Fruit fly (Drosophila melanogaster) whole organism, embryonic: ENCODE results near the gene CG11456.
A peak's percentile ranks its signal among the peaks of the same experiment; 100 is the strongest.

ENCODE experiments used
- BEAF-32 ChIP-seq: fragments of 200-800 bp; sonication (Bioruptor generic); optimal IDR thresholded peaks from 3 replicates; lab custom pipeline; 2017; ENCODE audit warnings: missing biosample characterization, missing genetic modification characterization, mild to moderate bottlenecking, moderate library complexity, missing genetic modification reagents
- Bteb2 ChIP-seq: fragments of 200-800 bp; sonication (Bioruptor generic); optimal IDR thresholded peaks from 2 replicates; lab custom pipeline; 2016; ENCODE audit warnings: missing biosample characterization, missing genetic modification characterization
- CG10654 ChIP-seq: fragments of 200-800 bp; sonication (Bioruptor generic); optimal IDR thresholded peaks from 2 replicates; lab custom pipeline; 2016; ENCODE audit warnings: missing biosample characterization, missing genetic modification characterization
- CG13287 ChIP-seq: fragments of 200-800 bp; sonication (Bioruptor generic); IDR thresholded peaks from 2 replicates; pipeline ENCODE4 v1.3.6; 2022; ENCODE audit warnings: missing biosample characterization, missing genetic modification characterization; ENCODE audit not compliant: partially characterized antibody
- CG13624 ChIP-seq: fragments of 200-800 bp; sonication (Bioruptor generic); optimal IDR thresholded peaks from 2 replicates; lab custom pipeline; 2016; ENCODE audit warnings: missing biosample characterization, missing genetic modification characterization
- CG13894 ChIP-seq: fragments of 200-800 bp; sonication (Bioruptor generic); optimal IDR thresholded peaks from 3 replicates; lab custom pipeline; 2018; ENCODE audit warnings: missing biosample characterization, mild to moderate bottlenecking, missing genetic modification characterization, moderate library complexity
- CG1602 ChIP-seq: fragments of 200-800 bp; sonication (Bioruptor generic); optimal IDR thresholded peaks from 3 replicates; lab custom pipeline; 2016; ENCODE audit warnings: missing biosample characterization, missing genetic modification characterization
- CG16779 ChIP-seq: fragments of 200-800 bp; sonication (Bioruptor generic); IDR thresholded peaks from 2 replicates; pipeline ENCODE4 v1.3.6; 2022; ENCODE audit warnings: missing biosample characterization, missing genetic modification characterization
- CG18599 ChIP-seq: fragments of 200-800 bp; sonication (Bioruptor generic); optimal IDR thresholded peaks from 3 replicates; lab custom pipeline; 2017; ENCODE audit warnings: missing biosample characterization, missing genetic modification characterization, mild to moderate bottlenecking, moderate library complexity, missing genetic modification reagents
- CG30020 ChIP-seq: fragments of 200-800 bp; optimal IDR thresholded peaks from 2 replicates; lab custom pipeline; 2019; ENCODE audit warnings: missing biosample characterization, mild to moderate bottlenecking, missing genetic modification characterization, moderate library complexity
- CG30431 ChIP-seq: fragments of 200-800 bp; sonication (Bioruptor generic); optimal IDR thresholded peaks from 2 replicates; lab custom pipeline; 2017; ENCODE audit warnings: missing biosample characterization, missing genetic modification characterization
- CG42726 ChIP-seq: fragments of 200-800 bp; sonication (Bioruptor generic); IDR thresholded peaks from 2 replicates; pipeline ENCODE4 v1.3.6; 2022; ENCODE audit warnings: missing biosample characterization, missing genetic modification characterization; ENCODE audit not compliant: partially characterized antibody
- CG4617 ChIP-seq: fragments of 200-800 bp; sonication (Bioruptor generic); optimal IDR thresholded peaks from 3 replicates; lab custom pipeline; 2016; ENCODE audit warnings: missing biosample characterization, missing genetic modification characterization, borderline replicate concordance
- CG4820 ChIP-seq: fragments of 200-800 bp; sonication (Bioruptor generic); optimal IDR thresholded peaks from 3 replicates; lab custom pipeline; 2016; ENCODE audit warnings: missing biosample characterization, missing genetic modification characterization
- CG4854 ChIP-seq: fragments of 200-800 bp; sonication (Bioruptor generic); optimal IDR thresholded peaks from 2 replicates; lab custom pipeline; 2016; ENCODE audit warnings: missing biosample characterization, missing genetic modification characterization, inconsistent platforms
- CG9215 ChIP-seq: fragments of 200-800 bp; sonication (Bioruptor generic); IDR thresholded peaks from 2 replicates; pipeline ENCODE4 v1.3.6; 2022; ENCODE audit warnings: missing biosample characterization, missing genetic modification characterization
- CG9727 ChIP-seq: fragments of 200-800 bp; sonication (Bioruptor generic); optimal IDR thresholded peaks from 3 replicates; lab custom pipeline; 2017; ENCODE audit warnings: missing biosample characterization, mild to moderate bottlenecking, missing genetic modification characterization
- CHES-1-like ChIP-seq: fragments of 200-800 bp; sonication (Bioruptor generic); optimal IDR thresholded peaks from 2 replicates; lab custom pipeline; 2016; ENCODE audit warnings: missing biosample characterization, missing genetic modification characterization
- Camta ChIP-seq: fragments of 200-800 bp; sonication (Bioruptor generic); optimal IDR thresholded peaks from 2 replicates; lab custom pipeline; 2016; ENCODE audit warnings: missing biosample characterization, missing genetic modification characterization
- Chrac-16 ChIP-seq: fragments of 200-800 bp; sonication (Bioruptor generic); optimal IDR thresholded peaks from 3 replicates; lab custom pipeline; 2016; ENCODE audit warnings: missing biosample characterization, missing genetic modification characterization
- CoRest ChIP-seq: fragments of 200-800 bp; sonication (Bioruptor generic); optimal IDR thresholded peaks from 3 replicates; lab custom pipeline; 2018; ENCODE audit warnings: missing biosample characterization, mild to moderate bottlenecking, missing genetic modification characterization, moderate library complexity
- Dad ChIP-seq: fragments of 200-800 bp; sonication (Bioruptor generic); optimal IDR thresholded peaks from 3 replicates; lab custom pipeline; 2016; ENCODE audit warnings: missing biosample characterization, missing genetic modification characterization
- Dip3 ChIP-seq: fragments of 200-800 bp; sonication (Bioruptor generic); optimal IDR thresholded peaks from 3 replicates; lab custom pipeline; 2016; ENCODE audit warnings: missing biosample characterization, missing genetic modification characterization
- Hr3 ChIP-seq: fragments of 200-800 bp; sonication (Bioruptor generic); optimal IDR thresholded peaks from 3 replicates; lab custom pipeline; 2016; ENCODE audit warnings: missing biosample characterization, missing genetic modification characterization
- Hr39 ChIP-seq: fragments of >200 bp; optimal IDR thresholded peaks from 2 replicates; lab custom pipeline; 2017
- Hr51 ChIP-seq, 2 experiments: fragments of 200-800 bp; sonication (Bioruptor generic); optimal IDR thresholded peaks; 2 replicates in 1 of 2; 3 replicates in 1 of 2; lab custom pipeline; 2016 to 2018; ENCODE audit warnings: missing biosample characterization in 2 of 2, missing genetic modification characterization in 2 of 2, mild to moderate bottlenecking in 1 of 2, moderate library complexity in 1 of 2
- Lim3 ChIP-seq: fragments of 200-800 bp; sonication (Bioruptor generic); IDR thresholded peaks from 2 replicates; pipeline ENCODE4 v1.3.6; 2022; ENCODE audit warnings: missing biosample characterization, missing genetic modification characterization
- Scr ChIP-seq: fragments of 200-800 bp; sonication (Bioruptor generic); IDR thresholded peaks from 2 replicates; pipeline ENCODE4 v1.3.6; 2022; ENCODE audit warnings: missing biosample characterization, missing genetic modification characterization; ENCODE audit not compliant: partially characterized antibody
- Stat92E ChIP-seq, 3 experiments: fragments of >200 bp in 2 of 3; fragments of 200-800 bp in 1 of 3; sonication (Bioruptor generic) in 1 of 3; optimal IDR thresholded peaks; 2 replicates each; lab custom pipeline; 2017 to 2019; ENCODE audit warnings: missing biosample characterization in 3 of 3, missing genetic modification characterization in 3 of 3, mild to moderate bottlenecking in 1 of 3, moderate library complexity in 1 of 3
- Xbp1 ChIP-seq: fragments of 200-800 bp; sonication (Bioruptor generic); optimal IDR thresholded peaks from 3 replicates; lab custom pipeline; 2016; ENCODE audit warnings: missing biosample characterization, mild to moderate bottlenecking, missing genetic modification characterization
- bcd ChIP-seq: fragments of 200-800 bp; sonication (Bioruptor generic); optimal IDR thresholded peaks from 2 replicates; lab custom pipeline; 2017; ENCODE audit warnings: missing biosample characterization, mild to moderate bottlenecking, missing genetic modification characterization
- fd96Cb ChIP-seq: fragments of 200-800 bp; sonication (Bioruptor generic); optimal IDR thresholded peaks from 2 replicates; lab custom pipeline; 2018; ENCODE audit warnings: missing biosample characterization, mild to moderate bottlenecking, missing genetic modification characterization, moderate library complexity
- gro ChIP-seq: fragments of 200-800 bp; sonication (Bioruptor generic); optimal IDR thresholded peaks from 2 replicates; lab custom pipeline; 2016; ENCODE audit warnings: missing biosample characterization, missing genetic modification characterization
- hkb ChIP-seq, 2 experiments: fragments of 200-800 bp in 1 of 2; fragments of >200 bp in 1 of 2; sonication (Bioruptor generic) in 1 of 2; IDR thresholded peaks in 1 of 2; optimal IDR thresholded peaks in 1 of 2; 2 replicates each; pipeline versions ENCODE4 v1.3.6 to Lab custom; 2017 to 2022; ENCODE audit warnings: missing biosample characterization in 1 of 2, missing genetic modification characterization in 1 of 2
- insv ChIP-seq, 2 experiments: fragments of 200-800 bp; sonication (Bioruptor generic); optimal IDR thresholded peaks; 3 replicates each; lab custom pipeline; 2016 to 2018; ENCODE audit warnings: missing biosample characterization in 2 of 2, missing genetic modification characterization in 2 of 2
- lmd ChIP-seq: fragments of 200-800 bp; sonication (Bioruptor generic); IDR thresholded peaks from 2 replicates; pipeline ENCODE4 v1.3.6; 2022; ENCODE audit warnings: missing biosample characterization, missing genetic modification characterization
- luna ChIP-seq: fragments of 200-800 bp; sonication (Bioruptor generic); optimal IDR thresholded peaks from 2 replicates; lab custom pipeline; 2016; ENCODE audit warnings: missing biosample characterization, missing genetic modification characterization
- ranshi ChIP-seq: fragments of 200-800 bp; sonication (Bioruptor generic); IDR thresholded peaks from 2 replicates; pipeline ENCODE4 v1.3.6; 2022; ENCODE audit warnings: missing biosample characterization, missing genetic modification characterization
- repo ChIP-seq: fragments of 200-800 bp; sonication (Bioruptor generic); optimal IDR thresholded peaks from 2 replicates; lab custom pipeline; 2016; ENCODE audit warnings: missing biosample characterization, missing genetic modification characterization
- rib ChIP-seq: fragments of 200-800 bp; sonication (Bioruptor generic); IDR thresholded peaks from 2 replicates; pipeline ENCODE4 v1.3.6; 2022; ENCODE audit warnings: missing biosample characterization, missing genetic modification characterization
- scrt ChIP-seq: fragments of 200-800 bp; sonication (Bioruptor generic); optimal IDR thresholded peaks from 2 replicates; lab custom pipeline; 2018; ENCODE audit warnings: missing biosample characterization, mild to moderate bottlenecking, missing genetic modification characterization, moderate library complexity
- slp2 ChIP-seq: fragments of 200-800 bp; sonication (Bioruptor generic); optimal IDR thresholded peaks from 2 replicates; lab custom pipeline; 2016; ENCODE audit warnings: missing biosample characterization, missing genetic modification characterization
- sna ChIP-seq: fragments of 200-800 bp; sonication (Bioruptor generic); IDR thresholded peaks from 2 replicates; pipeline ENCODE4 v1.3.6; 2022; ENCODE audit warnings: missing biosample characterization, missing genetic modification characterization; ENCODE audit not compliant: partially characterized antibody
- sob ChIP-seq: fragments of 200-800 bp; sonication (Bioruptor generic); IDR thresholded peaks from 2 replicates; pipeline ENCODE4 v1.3.6; 2022; ENCODE audit warnings: missing biosample characterization, missing genetic modification characterization
- tna ChIP-seq: fragments of 200-800 bp; sonication (Bioruptor generic); IDR thresholded peaks from 2 replicates; pipeline ENCODE4 v1.3.6; 2022; ENCODE audit warnings: missing biosample characterization, missing genetic modification characterization; ENCODE audit not compliant: partially characterized antibody
- trem ChIP-seq: fragments of 200-800 bp; optimal IDR thresholded peaks from 3 replicates; lab custom pipeline; 2019; ENCODE audit warnings: missing biosample characterization, mild to moderate bottlenecking, missing genetic modification characterization, moderate library complexity
- vnd ChIP-seq: fragments of 200-800 bp; sonication (Bioruptor generic); IDR thresholded peaks from 3 replicates; pipeline ENCODE4 v1.3.6; 2022; ENCODE audit warnings: missing biosample characterization, missing genetic modification characterization; ENCODE audit not compliant: partially characterized antibody
- wor ChIP-seq: fragments of 200-800 bp; sonication (Bioruptor generic); IDR thresholded peaks from 2 replicates; pipeline ENCODE4 v1.3.6; 2022; ENCODE audit warnings: missing biosample characterization, missing genetic modification characterization

The CG11456 gene

dm6 chr3L:20841465-20842109, at the start of gene CG11456, which contains the start of gene CSN3 (continued):
- peak; percentile 43 for TF ChIP-seq Camta (GFP tag; lab: Kevin White, UChicago)
- TF ChIP-seq CG9727 (GFP tag; lab: Kevin White, UChicago): peak; percentile 4
- no peak for TF ChIP-seq CG42726 (GFP tag; lab: Robert Waterston, UW)
- peak; percentile 49 for TF ChIP-seq Bteb2
- TF ChIP-seq slp2 (GFP tag; lab: Kevin White, UChicago): peak; percentile 34
- peak; percentile 31 for TF ChIP-seq luna
- peak; percentile 43 for TF ChIP-seq Chrac-16 (GFP tag; lab: Kevin White, UChicago)
- peak; percentile 37; the same call in 1 of the 2 replicates for TF ChIP-seq sna (GFP tag; lab: Robert Waterston, UW)
- TF ChIP-seq CG10654 (GFP tag; lab: Kevin White, UChicago): peak; percentile 46
- peak; percentile 58 for TF ChIP-seq CG4617 (GFP tag; lab: Kevin White, UChicago)
- TF ChIP-seq sob: peak; percentile 75; the same call in 1 of the 2 replicates
- TF ChIP-seq CHES-1-like: peak; percentile 54
- no peak for TF ChIP-seq CG9215 (GFP tag; lab: Robert Waterston, UW)
- no peak for TF ChIP-seq fd96Cb
- peak; percentile 43 for TF ChIP-seq scrt (GFP tag; lab: Kevin White, UChicago)
- no peak for TF ChIP-seq CG4854 (GFP tag; lab: Kevin White, UChicago)
- TF ChIP-seq CG16779 (GFP tag; lab: Robert Waterston, UW): no peak
- TF ChIP-seq CG30020: peak; percentile 46
- TF ChIP-seq Hr39: no peak
- TF ChIP-seq rib: peak; percentile 82
- TF ChIP-seq wor: no peak
- TF ChIP-seq insv (GFP tag; optimal IDR thresholded peaks at IDR 0.05; lab: Kevin White, UChicago): peak in 1 of 2 experiments; percentile 7
- TF ChIP-seq Hr51 (GFP tag; optimal IDR thresholded peaks at IDR 0.05; lab: Kevin White, UChicago): peak in 1 of 2 experiments; percentile 19
- TF ChIP-seq Scr (GFP tag; lab: Robert Waterston, UW): peak; percentile 64
- peak; percentile 28 for TF ChIP-seq gro (GFP tag; lab: Kevin White, UChicago)
- TF ChIP-seq CG13894 (tag; lab: Kevin White, UChicago): peak; percentile 70
- TF ChIP-seq vnd (GFP tag; lab: Robert Waterston, UW): peak; percentile 57; the same call in 2 of the 3 replicates
- TF ChIP-seq Stat92E (GFP tag; optimal IDR thresholded peaks at IDR 0.05; lab: Kevin White, UChicago): peak in 1 of 3 experiments; percentile 9
- peak; percentile 74 for TF ChIP-seq BEAF-32 (GFP tag; lab: Kevin White, UChicago)
- peak; percentile 48 for TF ChIP-seq bcd (GFP tag; lab: Kevin White, UChicago)
- TF ChIP-seq CG1602 (GFP tag; lab: Kevin White, UChicago): peak; percentile 21
- TF ChIP-seq CG13287 (GFP tag; lab: Robert Waterston, UW): peak; percentile 77
- TF ChIP-seq Hr3 (GFP tag; lab: Kevin White, UChicago): peak; percentile 40
- TF ChIP-seq CoRest: peak; percentile 58
- peak; percentile 54 for TF ChIP-seq lmd (GFP tag; lab: Robert Waterston, UW)
- peak; percentile 32 for TF ChIP-seq Dad (GFP tag; lab: Kevin White, UChicago)
- TF ChIP-seq Xbp1: peak; percentile 67
- TF ChIP-seq tna: peak; percentile 69
- TF ChIP-seq Lim3: no peak
- peak; percentile 47 for TF ChIP-seq repo
- peak; percentile 45; the same call in 1 of the 2 replicates for TF ChIP-seq ranshi
- peak; percentile 23 for TF ChIP-seq CG18599 (GFP tag; lab: Kevin White, UChicago)
- TF ChIP-seq CG30431: no peak
- peak; percentile 48 for TF ChIP-seq CG13624 (GFP tag; lab: Kevin White, UChicago)
- no peak for TF ChIP-seq hkb (optimal IDR thresholded peaks at IDR 0.05; lab: Kevin White, UChicago)
- TF ChIP-seq hkb (GFP tag; IDR thresholded peaks at IDR 0.05; lab: Robert Waterston, UW): no peak
- TF ChIP-seq trem: peak; percentile 70
- TF ChIP-seq Dip3 (GFP tag; lab: Kevin White, UChicago): peak; percentile 30
- peak; percentile 34 for TF ChIP-seq CG4820
